Worm (Caenorhabditis elegans): ENCODE results near the gene cyp-13A4.

ce11 chrII:9829108-9829507 is 31.6 kb upstream of the cyp-13A4 start, which contains the start of gene ZK938.1:
- no peak for TF ChIP-seq nhr-25 (tag; optimal IDR thresholded peaks at IDR 0.05)
- no peak for TF ChIP-seq lin-13 (GFP tag; optimal IDR thresholded peaks at IDR 0.05)
- no peak for TF ChIP-seq ztf-4 (tag; optimal IDR thresholded peaks at IDR 0.05)
- TF ChIP-seq fos-1 (tag; optimal IDR thresholded peaks at IDR 0.05): no peak
- TF ChIP-seq nhr-77 (tag; optimal IDR thresholded peaks at IDR 0.05): no peak
- TF ChIP-seq alr-1 (tag; optimal IDR thresholded peaks at IDR 0.05): no peak
- TF ChIP-seq zag-1 (tag; optimal IDR thresholded peaks at IDR 0.05): no peak
- no peak for TF ChIP-seq mdl-1 (tag; optimal IDR thresholded peaks at IDR 0.05)
- no peak for TF ChIP-seq nhr-129 (tag; optimal IDR thresholded peaks at IDR 0.05)
- TF ChIP-seq nhr-12 (tag; optimal IDR thresholded peaks at IDR 0.05): no peak
- no peak for TF ChIP-seq ceh-82 (tag; optimal IDR thresholded peaks at IDR 0.05)

Measured in whole organism, L2 larva.